Worm (Caenorhabditis elegans) whole organism, L4 larva: Measurements from ENCODE around the gene pdfr-1.

Experiments
- F37D6.2 ChIP-seq: sonication (generic microtip); optimal IDR thresholded peaks from 2 replicates; lab custom pipeline; 2016; ENCODE audit warnings: mild to moderate bottlenecking, missing genetic modification characterization, missing compliant biosample characterization
- F49E8.2 ChIP-seq: sonication (generic microtip); optimal IDR thresholded peaks from 2 replicates; lab custom pipeline; 2016; ENCODE audit warnings: missing compliant biosample characterization, mild to moderate bottlenecking, missing genetic modification characterization, borderline replicate concordance
- Y105C5A.15 ChIP-seq: fragments of 200-800 bp; sonication (Bioruptor generic); IDR thresholded peaks from 2 replicates; pipeline ENCODE4 v1.3.6; 2022; ENCODE audit warnings: missing genetic modification characterization, missing compliant biosample characterization
- aha-1 ChIP-seq: fragments of 150-350 bp; peaks from one replicate; lab custom pipeline; 2014; ENCODE audit warnings: missing biosample characterization, missing genetic modification characterization
- ama-1 ChIP-seq: fragments of 150-350 bp; optimal IDR thresholded peaks from 2 replicates; lab custom pipeline; 2014; ENCODE audit warnings: inconsistent platforms, mixed read lengths
- arid-1 ChIP-seq: fragments of 200-800 bp; sonication (Bioruptor generic); conservative IDR thresholded peaks from 2 replicates; pipeline ENCODE4 v1.3.6; 2022; ENCODE audit warnings: missing genetic modification reagents, missing genetic modification characterization, missing compliant biosample characterization
- ceh-28 ChIP-seq: fragments of 150-350 bp; optimal IDR thresholded peaks from 2 replicates; lab custom pipeline; 2014; ENCODE audit warnings: missing biosample characterization, missing genetic modification reagents, missing genetic modification characterization
- ceh-32 ChIP-seq: sonication (generic microtip); optimal IDR thresholded peaks from 2 replicates; lab custom pipeline; 2016; ENCODE audit warnings: mild to moderate bottlenecking, missing genetic modification characterization, missing compliant biosample characterization; ENCODE audit not compliant: poor library complexity
- ceh-44 ChIP-seq: fragments of 200-800 bp; sonication (Bioruptor generic); IDR thresholded peaks from 2 replicates; pipeline ENCODE4 v1.3.6; 2022; ENCODE audit warnings: missing genetic modification reagents, missing genetic modification characterization, missing compliant biosample characterization
- ces-1 ChIP-seq: fragments of 150-350 bp; sonication (generic microtip); optimal IDR thresholded peaks from 4 replicates; lab custom pipeline; 2014; ENCODE audit warnings: missing biosample characterization, missing genetic modification reagents, missing genetic modification characterization
- cey-2 ChIP-seq: sonication (generic microtip); optimal IDR thresholded peaks from 3 replicates; lab custom pipeline; 2017; ENCODE audit warnings: missing genetic modification characterization, mild to moderate bottlenecking, missing compliant biosample characterization, antibody characterized with exemption, borderline replicate concordance; ENCODE audit not compliant: insufficient read depth
- ctbp-1 ChIP-seq: fragments of 200-800 bp; sonication (Bioruptor generic); IDR thresholded peaks from 2 replicates; pipeline ENCODE4 v1.3.6; 2022; ENCODE audit warnings: missing genetic modification reagents, missing genetic modification characterization, missing compliant biosample characterization
- dmd-6 ChIP-seq: fragments of 200-800 bp; sonication (Bioruptor generic); IDR thresholded peaks from 2 replicates; pipeline ENCODE4 v1.3.6; 2022; ENCODE audit warnings: missing genetic modification reagents, missing genetic modification characterization, missing compliant biosample characterization
- dve-1 ChIP-seq: sonication (generic microtip); optimal IDR thresholded peaks from 2 replicates; lab custom pipeline; 2017; ENCODE audit warnings: antibody characterized with exemption, mild to moderate bottlenecking, missing genetic modification characterization, missing compliant biosample characterization; ENCODE audit not compliant: insufficient read depth
- fkh-10 ChIP-seq: fragments of 150-350 bp; optimal IDR thresholded peaks from 2 replicates; lab custom pipeline; 2014; ENCODE audit warnings: missing biosample characterization, missing genetic modification reagents, missing genetic modification characterization
- fos-1 ChIP-seq: fragments of 150-350 bp; optimal IDR thresholded peaks from 2 replicates; lab custom pipeline; 2014; ENCODE audit warnings: missing biosample characterization, missing genetic modification characterization
- gei-8 ChIP-seq: fragments of 200-800 bp; sonication (Bioruptor generic); optimal IDR thresholded peaks from 2 replicates; lab custom pipeline; 2018; ENCODE audit warnings: mild to moderate bottlenecking, missing genetic modification characterization, missing compliant biosample characterization
- hif-1 ChIP-seq, 2 experiments: sonication (generic microtip); optimal IDR thresholded peaks; 2 replicates each; lab custom pipeline; 2016 to 2017; ENCODE audit warnings: missing compliant biosample characterization in 2 of 2, missing genetic modification characterization in 2 of 2, missing genetic modification reagents in 2 of 2, missing genotype in 2 of 2, mild to moderate bottlenecking in 1 of 2
- hlh-11 ChIP-seq: fragments of 200-800 bp; sonication (Bioruptor generic); optimal IDR thresholded peaks from 2 replicates; lab custom pipeline; 2018; ENCODE audit warnings: mild to moderate bottlenecking, missing genetic modification characterization, missing compliant biosample characterization
- hlh-30 ChIP-seq: sonication (generic microtip); optimal IDR thresholded peaks from 2 replicates; lab custom pipeline; 2017; ENCODE audit warnings: antibody characterized with exemption, mild to moderate bottlenecking, missing genetic modification characterization, missing compliant biosample characterization; ENCODE audit not compliant: insufficient read depth
- hmg-1.1 ChIP-seq: fragments of 200-800 bp; sonication (Bioruptor generic); IDR thresholded peaks from 2 replicates; pipeline ENCODE4 v1.3.6; 2022; ENCODE audit warnings: missing genetic modification reagents, missing genetic modification characterization, missing compliant biosample characterization
- jun-1 ChIP-seq: fragments of 150-350 bp; optimal IDR thresholded peaks from 2 replicates; lab custom pipeline; 2014; ENCODE audit warnings: missing biosample characterization, missing genetic modification reagents, missing genetic modification characterization
- lin-13 ChIP-seq: fragments of 150-350 bp; optimal IDR thresholded peaks from 2 replicates; lab custom pipeline; 2014; ENCODE audit warnings: missing biosample characterization, missing genetic modification reagents, missing genetic modification characterization
- lin-38 ChIP-seq: fragments of 200-800 bp; sonication (Bioruptor generic); IDR thresholded peaks from 2 replicates; pipeline ENCODE4 v1.3.6; 2022; ENCODE audit warnings: missing genetic modification reagents, missing genetic modification characterization, missing compliant biosample characterization
- lir-3 ChIP-seq: sonication (generic microtip); optimal IDR thresholded peaks from 2 replicates; lab custom pipeline; 2016; ENCODE audit warnings: mild to moderate bottlenecking, missing genetic modification characterization, missing compliant biosample characterization
- lsy-2 ChIP-seq, 2 experiments: fragments of 150-350 bp in 1 of 2; sonication (generic microtip) in 1 of 2; optimal IDR thresholded peaks; 2 replicates each; lab custom pipeline; 2014 to 2017; ENCODE audit warnings: missing biosample characterization in 2 of 2, missing genetic modification characterization in 2 of 2
- madf-9 ChIP-seq: fragments of 200-800 bp; sonication (Bioruptor generic); conservative IDR thresholded peaks from 2 replicates; pipeline ENCODE4 v1.3.6; 2022; ENCODE audit warnings: missing genetic modification reagents, missing genetic modification characterization, missing compliant biosample characterization
- mdt-29 ChIP-seq: fragments of 200-800 bp; sonication (Bioruptor generic); IDR thresholded peaks from 2 replicates; pipeline ENCODE4 v1.3.6; 2022; ENCODE audit warnings: missing genetic modification reagents, missing genetic modification characterization, missing compliant biosample characterization
- mep-1 ChIP-seq: fragments of 150-350 bp; sonication (generic microtip); optimal IDR thresholded peaks from 3 replicates; lab custom pipeline; 2014; ENCODE audit warnings: missing biosample characterization, missing genetic modification characterization
- mes-2 ChIP-seq: sonication (generic microtip); optimal IDR thresholded peaks from 2 replicates; lab custom pipeline; 2016; ENCODE audit warnings: missing genotype, mild to moderate bottlenecking, missing genetic modification characterization, missing compliant biosample characterization; ENCODE audit not compliant: poor library complexity, severe bottlenecking
- mxl-3 ChIP-seq: fragments of 200-800 bp; sonication (Bioruptor generic); optimal IDR thresholded peaks from 2 replicates; lab custom pipeline; 2018; ENCODE audit warnings: mild to moderate bottlenecking, missing genetic modification characterization, missing compliant biosample characterization
- nhr-10 ChIP-seq: fragments of 150-350 bp; optimal IDR thresholded peaks from 2 replicates; lab custom pipeline; 2014; ENCODE audit warnings: missing biosample characterization, missing genetic modification characterization
- nhr-102 ChIP-seq: sonication (generic microtip); optimal IDR thresholded peaks from 2 replicates; lab custom pipeline; 2016; ENCODE audit warnings: mild to moderate bottlenecking, missing genetic modification characterization, moderate library complexity, missing compliant biosample characterization
- nhr-25 ChIP-seq: sonication (generic microtip); optimal IDR thresholded peaks from 2 replicates; lab custom pipeline; 2017; ENCODE audit warnings: missing genetic modification characterization, mild to moderate bottlenecking, missing compliant biosample characterization, antibody characterized with exemption, moderate library complexity, borderline replicate concordance; ENCODE audit not compliant: insufficient read depth
- nhr-28 ChIP-seq: fragments of 150-350 bp; optimal IDR thresholded peaks from 2 replicates; lab custom pipeline; 2014; ENCODE audit warnings: missing biosample characterization, missing genetic modification characterization
- nhr-48 ChIP-seq: sonication (generic microtip); optimal IDR thresholded peaks from 2 replicates; lab custom pipeline; 2016; ENCODE audit warnings: mild to moderate bottlenecking, missing genetic modification characterization, missing compliant biosample characterization
- nhr-6 ChIP-seq: fragments of 150-350 bp; optimal IDR thresholded peaks from 2 replicates; lab custom pipeline; 2014; ENCODE audit warnings: missing biosample characterization, missing genetic modification characterization
- nhr-76 ChIP-seq: fragments of 150-350 bp; optimal IDR thresholded peaks from 2 replicates; lab custom pipeline; 2014; ENCODE audit warnings: missing biosample characterization, missing genetic modification characterization
- nhr-77 ChIP-seq: fragments of 150-350 bp; optimal IDR thresholded peaks from 2 replicates; lab custom pipeline; 2014; ENCODE audit warnings: missing biosample characterization, missing genetic modification characterization
- pha-4 ChIP-seq, 2 experiments: fragments of 150-350 bp in 1 of 2; fragments of 200-800 bp in 1 of 2; sonication (Bioruptor generic) in 1 of 2; IDR thresholded peaks in 1 of 2; optimal IDR thresholded peaks in 1 of 2; 2 replicates each; pipeline versions ENCODE4 v1.3.6 to Lab custom; 2014 to 2022; ENCODE audit warnings: missing genetic modification characterization in 2 of 2, missing genetic modification reagents in 2 of 2, missing biosample characterization in 1 of 2, missing compliant biosample characterization in 1 of 2
- rbr-2 ChIP-seq: sonication (generic microtip); optimal IDR thresholded peaks from 2 replicates; lab custom pipeline; 2016; ENCODE audit warnings: missing genotype, missing genetic modification characterization, missing compliant biosample characterization
- set-16 ChIP-seq: fragments of 200-800 bp; sonication (Bioruptor generic); IDR thresholded peaks from 2 replicates; pipeline ENCODE4 v1.3.6; 2022; ENCODE audit warnings: missing genetic modification reagents, missing genetic modification characterization, missing compliant biosample characterization
- skn-1 ChIP-seq: fragments of 150-350 bp; optimal IDR thresholded peaks from 2 replicates; lab custom pipeline; 2014; ENCODE audit warnings: missing biosample characterization, missing genetic modification characterization
- snpc-1.2 ChIP-seq: fragments of 200-800 bp; sonication (Bioruptor generic); IDR thresholded peaks from 2 replicates; pipeline ENCODE4 v1.3.6; 2022; ENCODE audit warnings: missing genetic modification reagents, missing genetic modification characterization, missing compliant biosample characterization
- spr-1 ChIP-seq: sonication (generic microtip); optimal IDR thresholded peaks from 2 replicates; lab custom pipeline; 2016; ENCODE audit warnings: mild to moderate bottlenecking, missing genetic modification characterization, missing compliant biosample characterization
- tag-97 ChIP-seq: fragments of 200-800 bp; sonication (Bioruptor generic); IDR thresholded peaks from 2 replicates; pipeline ENCODE4 v1.3.6; 2022; ENCODE audit warnings: missing genetic modification characterization, missing compliant biosample characterization
- zag-1 ChIP-seq: fragments of 150-350 bp; optimal IDR thresholded peaks from 2 replicates; lab custom pipeline; 2014; ENCODE audit warnings: missing biosample characterization, missing genetic modification characterization
- zfp-2 ChIP-seq: sonication (generic microtip); optimal IDR thresholded peaks from 2 replicates; lab custom pipeline; 2016; ENCODE audit warnings: mild to moderate bottlenecking, missing genetic modification characterization, missing compliant biosample characterization
- ztf-7 ChIP-seq: fragments of 150-350 bp; optimal IDR thresholded peaks from 2 replicates; lab custom pipeline; 2014; ENCODE audit warnings: missing biosample characterization, missing genetic modification characterization

Gene pdfr-1

ce11 chrIII:6608101-6608672 is 43.7 kb downstream of the pdfr-1 start, which contains the start of the genes mdh-2 and F20H11.4:
Gene mdh-2, minus strand, starts transcription at chrIII:6608106.
Gene F20H11.4, plus strand, starts transcription at chrIII:6608622.
- TF ChIP-seq nhr-6 (peak; percentile 59), ces-1 (GFP tag; lab: Kevin White, UChicago) (no peak), aha-1 (tag; lab: Kevin White, UChicago) (peak; percentile 69), lin-13 (GFP tag; lab: Kevin White, UChicago) (peak; percentile 75), Y105C5A.15 (no peak), pha-4 (GFP tag; IDR thresholded peaks at IDR 0.05; lab: Robert Waterston, UW) (peak; percentile 37; the same call in 1 of the 2 replicates), pha-4 (tag; optimal IDR thresholded peaks at IDR 0.05; lab: Kevin White, UChicago) (no peak), rbr-2 (tag; lab: Kevin White, UChicago) (peak; percentile 47), spr-1 (tag; lab: Kevin White, UChicago) (no peak), ceh-28 (tag; lab: Kevin White, UChicago) (no peak), hlh-11 (tag; lab: Kevin White, UChicago) (peak; percentile 72), gei-8 (GFP tag; lab: Kevin White, UChicago) (no peak), set-16 (GFP tag; lab: Robert Waterston, UW) (no peak), cey-2 (no peak), ceh-32 (tag; lab: Kevin White, UChicago) (no peak), mxl-3 (GFP tag; lab: Kevin White, UChicago) (peak; percentile 18), mep-1 (tag; lab: Kevin White, UChicago) (peak; percentile 87), skn-1 (tag; lab: Kevin White, UChicago) (no peak), nhr-10 (tag; lab: Kevin White, UChicago) (no peak), F37D6.2 (tag; lab: Kevin White, UChicago) (no peak), nhr-102 (tag; lab: Kevin White, UChicago) (peak; percentile 12), zag-1 (tag; lab: Kevin White, UChicago) (no peak), lir-3 (tag; lab: Kevin White, UChicago) (no peak), snpc-1.2 (GFP tag; lab: Robert Waterston, UW) (no peak), lin-38 (GFP tag; lab: Robert Waterston, UW) (peak; percentile 78), mdt-29 (GFP tag; lab: Robert Waterston, UW) (no peak), nhr-25 (peak; percentile 36), ceh-44 (GFP tag; lab: Robert Waterston, UW) (no peak), nhr-77 (tag; lab: Kevin White, UChicago) (peak; percentile 77), tag-97 (GFP tag; lab: Robert Waterston, UW) (no peak), nhr-28 (peak; percentile 18), lsy-2 (tag; optimal IDR thresholded peaks at IDR 0.05; lab: Kevin White, UChicago) (peak; percentile 45 to 88), nhr-76 (tag; lab: Kevin White, UChicago) (no peak), nhr-48 (tag; lab: Kevin White, UChicago) (no peak), arid-1 (GFP tag; lab: Robert Waterston, UW) (no peak), hmg-1.1 (GFP tag; lab: Robert Waterston, UW) (peak; percentile 40; the same call in 1 of the 2 replicates), fos-1 (tag; lab: Kevin White, UChicago) (no peak), ctbp-1 (GFP tag; lab: Robert Waterston, UW) (no peak), zfp-2 (tag; lab: Kevin White, UChicago) (no peak), mes-2 (tag; lab: Kevin White, UChicago) (peak; percentile 87), dmd-6 (GFP tag; lab: Robert Waterston, UW) (peak; percentile 28; the same call in 1 of the 2 replicates), ztf-7 (tag; lab: Kevin White, UChicago) (peak; percentile 18), dve-1 (tag; lab: Kevin White, UChicago) (peak; percentile 84), hif-1 (tag; optimal IDR thresholded peaks at IDR 0.05; lab: Kevin White, UChicago) (peak in 1 of 2 experiments; percentile 48), hlh-30 (tag; lab: Kevin White, UChicago) (peak; percentile 93), madf-9 (GFP tag; lab: Robert Waterston, UW) (no peak), jun-1 (no peak), F49E8.2 (tag; lab: Kevin White, UChicago) (no peak), fkh-10 (peak; percentile 13), ama-1 (lab: Kevin White, UChicago) (peak; percentile 7)
